Worm (Caenorhabditis elegans): ENCODE data around the gene sre-39.

DNA sequence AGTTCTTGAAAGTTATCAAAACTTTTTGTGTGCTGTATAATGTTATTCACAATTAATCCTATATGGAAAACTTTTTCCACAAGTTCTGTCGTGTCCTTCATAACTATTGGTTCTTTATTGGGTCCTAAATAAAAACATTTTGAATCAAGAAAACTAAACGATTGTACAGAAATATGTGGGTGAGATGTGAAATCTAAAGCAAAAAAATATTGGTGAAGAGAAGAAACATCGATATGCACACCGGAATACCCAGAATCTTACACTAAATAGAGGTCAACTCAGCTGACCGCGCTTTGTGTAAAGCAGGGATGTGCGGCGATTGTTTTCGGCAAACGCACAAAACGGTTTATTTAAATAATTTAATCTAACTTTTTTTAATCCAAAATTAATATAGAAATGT is 25.8 kb upstream of the sre-39 start, which contains the start of gene T05A7.13:
- TF ChIP-seq ama-1 (optimal IDR thresholded peaks at IDR 0.05) (no peak), ama-1 (GFP tag; optimal IDR thresholded peaks at IDR 0.05) (no peak), hmg-1.2 (GFP tag; IDR thresholded peaks at IDR 0.05) (no peak), ceh-27 (GFP tag; optimal IDR thresholded peaks at IDR 0.05) (no peak), nhr-90 (tag; optimal IDR thresholded peaks at IDR 0.05) (no peak), cebp-1 (GFP tag; IDR thresholded peaks at IDR 0.05) (no peak), cebp-1 (tag; optimal IDR thresholded peaks at IDR 0.05) (no peak), Y53F4B.3 (GFP tag; IDR thresholded peaks at IDR 0.05) (no peak)
